Fruit fly (Drosophila melanogaster) whole organism, wandering third instar larva: ENCODE measurements around the gene att-ORFB.
A peak's percentile ranks its signal among the peaks of the same experiment; 100 is the strongest.

Experiments used
- Abd-B ChIP-seq: fragments of >200 bp; optimal IDR thresholded peaks from 2 replicates; lab custom pipeline; 2017; ENCODE audit warnings: missing biosample characterization, missing genetic modification characterization
- CG9705 ChIP-seq: fragments of 200-800 bp; sonication (Bioruptor generic); optimal IDR thresholded peaks from 2 replicates; lab custom pipeline; 2018; ENCODE audit warnings: missing biosample characterization, mild to moderate bottlenecking, missing genetic modification characterization
- CrebA ChIP-seq: fragments of 200-800 bp; sonication (Bioruptor generic); optimal IDR thresholded peaks from 2 replicates; lab custom pipeline; 2016; ENCODE audit warnings: missing biosample characterization, mild to moderate bottlenecking, missing genetic modification characterization, borderline replicate concordance
- Dif ChIP-seq: fragments of 200-275, 200-300 bp; sonication (Bioruptor generic); optimal IDR thresholded peaks from 2 replicates; lab custom pipeline; 2018; ENCODE audit warnings: missing biosample characterization, missing genetic modification characterization; ENCODE audit not compliant: partially characterized antibody
- HLH106 ChIP-seq: fragments of 200-800 bp; optimal IDR thresholded peaks from 3 replicates; lab custom pipeline; 2019; ENCODE audit warnings: missing biosample characterization, mild to moderate bottlenecking, missing genetic modification characterization, moderate library complexity
- Hr83 ChIP-seq: fragments of 200-300 bp; sonication (Bioruptor generic); optimal IDR thresholded peaks from 2 replicates; lab custom pipeline; 2016; ENCODE audit warnings: missing biosample characterization, mild to moderate bottlenecking, missing genetic modification characterization, moderate library complexity; ENCODE audit not compliant: poor library complexity, severe bottlenecking
- Mio ChIP-seq: sonication (Bioruptor generic); optimal IDR thresholded peaks from 2 replicates; lab custom pipeline; 2016; ENCODE audit warnings: missing biosample characterization, missing genetic modification characterization
- Myc ChIP-seq: fragments of >200 bp; optimal IDR thresholded peaks from 2 replicates; lab custom pipeline; 2017
- OdsH ChIP-seq: fragments of 200-800 bp; sonication (Bioruptor generic); optimal IDR thresholded peaks from 2 replicates; lab custom pipeline; 2016; ENCODE audit warnings: missing biosample characterization, mild to moderate bottlenecking, missing genetic modification characterization
- Rel ChIP-seq, 2 experiments: fragments of 200-800 bp; sonication (Bioruptor generic) in 1 of 2; optimal IDR thresholded peaks; 2 replicates in 1 of 2; 3 replicates in 1 of 2; lab custom pipeline; 2016 to 2019; ENCODE audit warnings: mild to moderate bottlenecking in 2 of 2, missing biosample characterization in 2 of 2, missing genetic modification characterization in 2 of 2, moderate library complexity in 1 of 2
- Sp1 ChIP-seq: fragments of 200-800 bp; sonication (Bioruptor generic); optimal IDR thresholded peaks from 3 replicates; lab custom pipeline; 2019; ENCODE audit warnings: missing biosample characterization, mild to moderate bottlenecking, missing genetic modification characterization, moderate library complexity
- br ChIP-seq: fragments of 200-800 bp; sonication (Bioruptor generic); optimal IDR thresholded peaks from 2 replicates; lab custom pipeline; 2016; ENCODE audit warnings: missing biosample characterization, missing genetic modification characterization
- brk ChIP-seq: fragments of 200-800 bp; sonication (Bioruptor generic); optimal IDR thresholded peaks from 2 replicates; lab custom pipeline; 2016; ENCODE audit warnings: missing biosample characterization, mild to moderate bottlenecking, missing genetic modification characterization
- dl ChIP-seq, 2 experiments: fragments of 175-275, 200-275 bp in 1 of 2; fragments of 200-275 bp in 1 of 2; sonication (Bioruptor generic); optimal IDR thresholded peaks; lab custom pipeline; 2018; ENCODE audit warnings: mild to moderate bottlenecking in 2 of 2, missing biosample characterization in 2 of 2, missing genetic modification characterization in 2 of 2, moderate library complexity in 2 of 2; ENCODE audit not compliant: partially characterized antibody in 2 of 2, insufficient read depth in 1 of 2
- dmrt93B ChIP-seq: fragments of 200-800 bp; sonication (Bioruptor generic); optimal IDR thresholded peaks from 2 replicates; lab custom pipeline; 2018; ENCODE audit warnings: missing biosample characterization, mild to moderate bottlenecking, missing genetic modification characterization
- dsf ChIP-seq: sonication (Bioruptor generic); optimal IDR thresholded peaks from 2 replicates; lab custom pipeline; 2016; ENCODE audit warnings: missing biosample characterization, missing genetic modification characterization, borderline replicate concordance
- foxo ChIP-seq, 2 experiments: fragments of 200-800 bp; sonication (Bioruptor generic); optimal IDR thresholded peaks; 2 replicates in 1 of 2; 3 replicates in 1 of 2; lab custom pipeline; 2016 to 2017; ENCODE audit warnings: missing biosample characterization in 2 of 2, missing genetic modification characterization in 2 of 2
- fru ChIP-seq: fragments of 200-800 bp; sonication (Bioruptor generic); optimal IDR thresholded peaks from 3 replicates; lab custom pipeline; 2016; ENCODE audit warnings: missing biosample characterization, mild to moderate bottlenecking, missing genetic modification characterization
- h ChIP-seq: fragments of 200-800 bp; sonication (Bioruptor generic); optimal IDR thresholded peaks from 3 replicates; lab custom pipeline; 2016; ENCODE audit warnings: missing biosample characterization, mild to moderate bottlenecking, missing genetic modification characterization
- pan ChIP-seq: fragments of >200 bp; optimal IDR thresholded peaks from 2 replicates; lab custom pipeline; 2017
- psq ChIP-seq: fragments of 200-800 bp; sonication (Bioruptor generic); optimal IDR thresholded peaks from 3 replicates; lab custom pipeline; 2017; ENCODE audit warnings: missing biosample characterization, mild to moderate bottlenecking, missing genetic modification characterization, moderate library complexity
- rgr ChIP-seq: fragments of 200-800 bp; sonication (Bioruptor generic); optimal IDR thresholded peaks from 3 replicates; lab custom pipeline; 2016; ENCODE audit warnings: missing biosample characterization, mild to moderate bottlenecking, missing genetic modification characterization
- sage ChIP-seq: fragments of 200-800 bp; sonication (Bioruptor generic); optimal IDR thresholded peaks from 2 replicates; lab custom pipeline; 2016; ENCODE audit warnings: missing biosample characterization, mild to moderate bottlenecking, missing genetic modification characterization
- sv ChIP-seq: fragments of 200-800 bp; sonication (Bioruptor generic); optimal IDR thresholded peaks from 3 replicates; lab custom pipeline; 2016; ENCODE audit warnings: missing biosample characterization, missing genetic modification characterization
- usp ChIP-seq: fragments of >200 bp; optimal IDR thresholded peaks from 2 replicates; lab custom pipeline; 2017; ENCODE audit warnings: missing biosample characterization, missing genetic modification characterization
- woc ChIP-seq: sonication (Bioruptor generic); optimal IDR thresholded peaks from 2 replicates; lab custom pipeline; 2016; ENCODE audit warnings: missing biosample characterization, mild to moderate bottlenecking, missing genetic modification characterization

att-ORFB gene

dm6 chr3R:20546662-20547620, 7.3 kb downstream of the att-ORFB start:
- TF ChIP-seq fru (GFP tag; lab: Kevin White, UChicago): no peak
- peak; percentile 24 for TF ChIP-seq h (GFP tag; lab: Kevin White, UChicago)
- no peak for TF ChIP-seq Rel (GFP tag; optimal IDR thresholded peaks at IDR 0.05; lab: Kevin White, UChicago)
- TF ChIP-seq Rel (tag; optimal IDR thresholded peaks at IDR 0.05; lab: Kevin White, UChicago): peak; percentile 21
- peak in 1 of 2 experiments; percentile 27 for TF ChIP-seq foxo (GFP tag; optimal IDR thresholded peaks at IDR 0.05; lab: Kevin White, UChicago)

- peak in 1 of 2 experiments; percentile 15 for TF ChIP-seq foxo (GFP tag; optimal IDR thresholded peaks at IDR 0.05; lab: Kevin White, UChicago)
- no peak for TF ChIP-seq OdsH
- no peak for TF ChIP-seq Dif (GFP tag; lab: Kevin White, UChicago)
- TF ChIP-seq Abd-B (GFP tag; lab: Kevin White, UChicago): no peak
- TF ChIP-seq woc (GFP tag; lab: Kevin White, UChicago): no peak
- peak; percentile 3 for TF ChIP-seq fru (GFP tag; lab: Kevin White, UChicago)
- peak; percentile 3 for TF ChIP-seq psq (GFP tag; lab: Kevin White, UChicago)
- peak; percentile 9 for TF ChIP-seq rgr (GFP tag; lab: Kevin White, UChicago)
- peak; percentile 6 for TF ChIP-seq HLH106
- TF ChIP-seq Rel (GFP tag; optimal IDR thresholded peaks at IDR 0.05; lab: Kevin White, UChicago): no peak
- no peak for TF ChIP-seq Rel (tag; optimal IDR thresholded peaks at IDR 0.05; lab: Kevin White, UChicago)
- TF ChIP-seq, all 38 proteins: peak for 5
Measured at dm6 chr3R:20545678-20546077, 8.5 kb downstream of the att-ORFB start.

dm6 chr3R:20544952-20545351, 9.2 kb downstream of the att-ORFB start:
- TF ChIP-seq brk (GFP tag; lab: Kevin White, UChicago): peak; percentile 17
- TF ChIP-seq CG9705: no peak

- no peak for TF ChIP-seq sv (GFP tag; lab: Kevin White, UChicago)
- no peak for TF ChIP-seq dsf (GFP tag; lab: Kevin White, UChicago)
- no peak for TF ChIP-seq dmrt93B (GFP tag; lab: Kevin White, UChicago)
- TF ChIP-seq pan (lab: Kevin White, UChicago): no peak
- no peak for TF ChIP-seq rgr (GFP tag; lab: Kevin White, UChicago)
- TF ChIP-seq Mio: no peak
- no peak for TF ChIP-seq Myc (lab: Kevin White, UChicago)
- TF ChIP-seq Sp1 (GFP tag; lab: Kevin White, UChicago): no peak
- no peak for TF ChIP-seq Hr83 (GFP tag; lab: Kevin White, UChicago)
- TF ChIP-seq woc (GFP tag; lab: Kevin White, UChicago): no peak
- no peak for TF ChIP-seq Abd-B (GFP tag; lab: Kevin White, UChicago)
- no peak for TF ChIP-seq dl (GFP tag; optimal IDR thresholded peaks at IDR 0.05; lab: Kevin White, UChicago; ENCODE audit: insufficient read depth in 1 of 2, partially characterized antibody in 2 of 2)
- TF ChIP-seq sage (GFP tag; lab: Kevin White, UChicago): no peak
- TF ChIP-seq usp (GFP tag; lab: Kevin White, UChicago): no peak
- no peak for TF ChIP-seq CG9705
- TF ChIP-seq br (GFP tag; lab: Kevin White, UChicago): no peak
- no peak for TF ChIP-seq CrebA
Measured at dm6 chr3R:20543719-20544118, 10.5 kb downstream of the att-ORFB start.

dm6 chr3R:20543220-20543619, 11.0 kb downstream of the att-ORFB start:
- TF ChIP-seq psq (GFP tag; lab: Kevin White, UChicago) (peak; percentile 37), CrebA (no peak)
